Fruit fly (Drosophila melanogaster) whole organism, embryonic: ENCODE measurements around the gene CG42465.
A peak's percentile ranks its signal among the peaks of the same experiment; 100 is the strongest.

Experiments
- CG10267 ChIP-seq: fragments of 200-800 bp; sonication (Bioruptor generic); optimal IDR thresholded peaks from 2 replicates; lab custom pipeline; 2018; ENCODE audit warnings: missing biosample characterization, mild to moderate bottlenecking, missing genetic modification characterization, moderate library complexity
- CG11247 ChIP-seq: fragments of 200-800 bp; sonication (Bioruptor generic); IDR thresholded peaks from 2 replicates; pipeline ENCODE4 v1.3.6; 2022; ENCODE audit warnings: missing biosample characterization, missing genetic modification characterization
- CG1233 ChIP-seq: fragments of 200-800 bp; sonication (Bioruptor generic); optimal IDR thresholded peaks from 4 replicates; lab custom pipeline; 2018; ENCODE audit warnings: missing biosample characterization, mild to moderate bottlenecking, missing genetic modification characterization
- CG15073 ChIP-seq: fragments of 200-800 bp; sonication (Bioruptor generic); optimal IDR thresholded peaks from 2 replicates; lab custom pipeline; 2016; ENCODE audit warnings: missing biosample characterization, missing genetic modification characterization
- CG15514 ChIP-seq: fragments of 200-800 bp; sonication (Bioruptor generic); optimal IDR thresholded peaks from 3 replicates; lab custom pipeline; 2017; ENCODE audit warnings: missing biosample characterization, missing genetic modification characterization, mild to moderate bottlenecking, moderate library complexity, missing genetic modification reagents
- CG15696 ChIP-seq: fragments of 200-800 bp; sonication (Bioruptor generic); optimal IDR thresholded peaks from 2 replicates; lab custom pipeline; 2019; ENCODE audit warnings: missing biosample characterization, mild to moderate bottlenecking, missing genetic modification characterization, moderate library complexity
- CG16863 ChIP-seq: fragments of 200-800 bp; sonication (Bioruptor generic); optimal IDR thresholded peaks from 3 replicates; lab custom pipeline; 2016; ENCODE audit warnings: missing biosample characterization, missing genetic modification characterization
- CG2889 ChIP-seq: fragments of 200-800 bp; sonication (Bioruptor generic); IDR thresholded peaks from 3 replicates; pipeline ENCODE4 v1.3.6; 2022; ENCODE audit warnings: missing biosample characterization, missing genetic modification characterization
- CG30020 ChIP-seq: fragments of 200-800 bp; optimal IDR thresholded peaks from 2 replicates; lab custom pipeline; 2019; ENCODE audit warnings: missing biosample characterization, mild to moderate bottlenecking, missing genetic modification characterization, moderate library complexity
- CG32767 ChIP-seq: fragments of 200-800 bp; sonication (Bioruptor generic); IDR thresholded peaks from 2 replicates; pipeline ENCODE4 v1.3.6; 2022; ENCODE audit warnings: missing biosample characterization, missing genetic modification characterization
- CG32772 ChIP-seq: fragments of 200-800 bp; sonication (Bioruptor generic); IDR thresholded peaks from 2 replicates; pipeline ENCODE4 v1.3.6; 2022; ENCODE audit warnings: missing biosample characterization, missing genetic modification characterization
- CG4854 ChIP-seq: fragments of 200-800 bp; sonication (Bioruptor generic); optimal IDR thresholded peaks from 2 replicates; lab custom pipeline; 2016; ENCODE audit warnings: missing biosample characterization, missing genetic modification characterization, inconsistent platforms
- CG7357 ChIP-seq: fragments of 200-800 bp; sonication (Bioruptor generic); IDR thresholded peaks from 3 replicates; pipeline ENCODE4 v1.3.6; 2022; ENCODE audit warnings: missing biosample characterization, missing genetic modification characterization
- CG7745 ChIP-seq: fragments of 200-800 bp; sonication (Bioruptor generic); optimal IDR thresholded peaks from 2 replicates; lab custom pipeline; 2018; ENCODE audit warnings: missing biosample characterization, mild to moderate bottlenecking, missing genetic modification characterization, moderate library complexity
- CG7928 ChIP-seq: fragments of 200-800 bp; sonication (Bioruptor generic); optimal IDR thresholded peaks from 2 replicates; lab custom pipeline; 2017; ENCODE audit warnings: missing biosample characterization, mild to moderate bottlenecking, missing genetic modification characterization
- CG9727 ChIP-seq: fragments of 200-800 bp; sonication (Bioruptor generic); optimal IDR thresholded peaks from 3 replicates; lab custom pipeline; 2017; ENCODE audit warnings: missing biosample characterization, mild to moderate bottlenecking, missing genetic modification characterization
- Drgx ChIP-seq: fragments of 200-800 bp; sonication (Bioruptor generic); IDR thresholded peaks from 2 replicates; pipeline ENCODE4 v1.3.6; 2022; ENCODE audit warnings: missing biosample characterization, missing genetic modification characterization
- HLH54F ChIP-seq: fragments of 200-800 bp; sonication (Bioruptor generic); optimal IDR thresholded peaks from 3 replicates; lab custom pipeline; 2016; ENCODE audit warnings: missing biosample characterization, missing genetic modification characterization
- Hey ChIP-seq: fragments of 200-800 bp; sonication (Bioruptor generic); optimal IDR thresholded peaks from 3 replicates; lab custom pipeline; 2018; ENCODE audit warnings: missing biosample characterization, mild to moderate bottlenecking, missing genetic modification characterization
- HmgZ ChIP-seq: fragments of 200-800 bp; sonication (Bioruptor generic); optimal IDR thresholded peaks from 2 replicates; lab custom pipeline; 2018; ENCODE audit warnings: missing biosample characterization, mild to moderate bottlenecking, missing genetic modification characterization
- Mrtf ChIP-seq: fragments of 200-800 bp; sonication (Bioruptor generic); IDR thresholded peaks from 3 replicates; pipeline ENCODE4 v1.3.6; 2022; ENCODE audit warnings: missing biosample characterization, missing genetic modification characterization
- NfI ChIP-seq: fragments of 200-800 bp; sonication (Bioruptor generic); optimal IDR thresholded peaks from 3 replicates; lab custom pipeline; 2018; ENCODE audit warnings: missing biosample characterization, mild to moderate bottlenecking, missing genetic modification characterization, moderate library complexity
- Oaz ChIP-seq: fragments of 200-800 bp; sonication (Bioruptor generic); IDR thresholded peaks from 2 replicates; pipeline ENCODE4 v1.3.6; 2022; ENCODE audit warnings: missing biosample characterization, missing genetic modification characterization
- Optix ChIP-seq: fragments of 200-800 bp; sonication (Bioruptor generic); IDR thresholded peaks from 3 replicates; pipeline ENCODE4 v1.3.6; 2022; ENCODE audit warnings: missing biosample characterization, missing genetic modification characterization
- Pdp1 ChIP-seq, 2 experiments: fragments of 200-800 bp; sonication (Bioruptor generic); optimal IDR thresholded peaks; 3 replicates each; lab custom pipeline; 2016; ENCODE audit warnings: missing biosample characterization in 2 of 2, missing genetic modification characterization in 2 of 2, mild to moderate bottlenecking in 1 of 2, moderate library complexity in 1 of 2
- Six4 ChIP-seq: fragments of 200-800 bp; sonication (Bioruptor generic); optimal IDR thresholded peaks from 2 replicates; lab custom pipeline; 2016; ENCODE audit warnings: missing biosample characterization, missing genetic modification characterization
- Xrp1 ChIP-seq: fragments of 200-800 bp; sonication (Bioruptor generic); IDR thresholded peaks from 2 replicates; pipeline ENCODE4 v1.3.6; 2022; ENCODE audit warnings: missing biosample characterization, missing genetic modification characterization
- ap ChIP-seq: fragments of 200-800 bp; sonication (Bioruptor generic); IDR thresholded peaks from 2 replicates; pipeline ENCODE4 v1.3.6; 2022; ENCODE audit warnings: missing biosample characterization, missing genetic modification characterization
- bbx ChIP-seq: fragments of 200-800 bp; sonication (Bioruptor generic); IDR thresholded peaks from 2 replicates; pipeline ENCODE4 v1.3.6; 2022; ENCODE audit warnings: missing biosample characterization, missing genetic modification characterization; ENCODE audit not compliant: partially characterized antibody
- bcd ChIP-seq: fragments of 200-800 bp; sonication (Bioruptor generic); optimal IDR thresholded peaks from 2 replicates; lab custom pipeline; 2017; ENCODE audit warnings: missing biosample characterization, mild to moderate bottlenecking, missing genetic modification characterization
- chm ChIP-seq: fragments of 200-800 bp; sonication (Bioruptor generic); IDR thresholded peaks from 2 replicates; pipeline ENCODE4 v1.3.6; 2022; ENCODE audit warnings: missing biosample characterization, missing genetic modification characterization
- eve ChIP-seq, 2 experiments: fragments of >200 bp; optimal IDR thresholded peaks; 2 replicates each; lab custom pipeline; 2017; ENCODE audit warnings: missing biosample characterization in 2 of 2, missing genetic modification characterization in 2 of 2
- exex ChIP-seq: fragments of 200-800 bp; sonication (Bioruptor generic); optimal IDR thresholded peaks from 4 replicates; lab custom pipeline; 2018; ENCODE audit warnings: missing biosample characterization, mild to moderate bottlenecking, missing genetic modification characterization, moderate library complexity
- fd102C ChIP-seq: fragments of 200-800 bp; sonication (Bioruptor generic); optimal IDR thresholded peaks from 2 replicates; lab custom pipeline; 2018; ENCODE audit warnings: missing biosample characterization, mild to moderate bottlenecking, missing genetic modification characterization, moderate library complexity
- gsb ChIP-seq: fragments of 200-800 bp; sonication (Bioruptor generic); IDR thresholded peaks from 2 replicates; pipeline ENCODE4 v1.3.6; 2022; ENCODE audit warnings: missing biosample characterization, missing genetic modification characterization
- ham ChIP-seq: fragments of 200-800 bp; sonication (Bioruptor generic); IDR thresholded peaks from 2 replicates; pipeline ENCODE4 v1.3.6; 2022; ENCODE audit warnings: missing biosample characterization, missing genetic modification characterization
- klu ChIP-seq: fragments of 200-800 bp; sonication (Bioruptor generic); IDR thresholded peaks from 2 replicates; pipeline ENCODE4 v1.3.6; 2022; ENCODE audit warnings: missing biosample characterization, missing genetic modification characterization
- knrl ChIP-seq: fragments of 200-800 bp; sonication (Bioruptor generic); IDR thresholded peaks from 3 replicates; pipeline ENCODE4 v1.3.6; 2022; ENCODE audit warnings: missing biosample characterization, missing genetic modification characterization; ENCODE audit not compliant: partially characterized antibody
- lola ChIP-seq, 3 experiments: fragments of >200 bp in 2 of 3; fragments of 200-800 bp in 1 of 3; sonication (Bioruptor generic) in 1 of 3; optimal IDR thresholded peaks; 2 replicates each; lab custom pipeline; 2017 to 2019; ENCODE audit warnings: missing biosample characterization in 3 of 3, missing genetic modification characterization in 3 of 3, mild to moderate bottlenecking in 1 of 3, moderate library complexity in 1 of 3
- mld ChIP-seq: fragments of 200-800 bp; sonication (Bioruptor generic); IDR thresholded peaks from 3 replicates; pipeline ENCODE4 v1.3.6; 2022; ENCODE audit warnings: missing biosample characterization, missing genetic modification characterization; ENCODE audit not compliant: partially characterized antibody
- nerfin-1 ChIP-seq: fragments of 200-800 bp; sonication (Bioruptor generic); optimal IDR thresholded peaks from 3 replicates; lab custom pipeline; 2019; ENCODE audit warnings: missing biosample characterization, mild to moderate bottlenecking, missing genetic modification characterization, moderate library complexity
- nerfin-2 ChIP-seq: fragments of 200-800 bp; sonication (Bioruptor generic); IDR thresholded peaks from 2 replicates; pipeline ENCODE4 v1.3.6; 2022; ENCODE audit warnings: missing biosample characterization, missing genetic modification characterization; ENCODE audit not compliant: partially characterized antibody
- onecut ChIP-seq: fragments of 200-800 bp; sonication (Bioruptor generic); IDR thresholded peaks from 2 replicates; pipeline ENCODE4 v1.3.6; 2022; ENCODE audit warnings: missing biosample characterization, missing genetic modification characterization
- otp ChIP-seq: fragments of 200-800 bp; sonication (Bioruptor generic); IDR thresholded peaks from 3 replicates; pipeline ENCODE4, ENCODE4 v1.3.6; 2022; ENCODE audit warnings: missing biosample characterization, missing genetic modification characterization
- pb ChIP-seq: fragments of 200-800 bp; sonication (Bioruptor generic); optimal IDR thresholded peaks from 3 replicates; lab custom pipeline; 2016; ENCODE audit warnings: missing biosample characterization, missing genetic modification characterization
- pzg ChIP-seq: fragments of 200-800 bp; sonication (Bioruptor generic); optimal IDR thresholded peaks from 3 replicates; lab custom pipeline; 2018; ENCODE audit warnings: missing biosample characterization, mild to moderate bottlenecking, missing genetic modification characterization, moderate library complexity
- ranshi ChIP-seq: fragments of 200-800 bp; sonication (Bioruptor generic); IDR thresholded peaks from 2 replicates; pipeline ENCODE4 v1.3.6; 2022; ENCODE audit warnings: missing biosample characterization, missing genetic modification characterization
- slou ChIP-seq: fragments of 200-800 bp; sonication (Bioruptor generic); optimal IDR thresholded peaks from 3 replicates; lab custom pipeline; 2016; ENCODE audit warnings: missing biosample characterization, missing genetic modification characterization
- sug ChIP-seq: fragments of 200-800 bp; optimal IDR thresholded peaks from 2 replicates; lab custom pipeline; 2019; ENCODE audit warnings: missing biosample characterization, mild to moderate bottlenecking, missing genetic modification characterization, moderate library complexity
- usp ChIP-seq: fragments of >200 bp; optimal IDR thresholded peaks from 2 replicates; lab custom pipeline; 2017; ENCODE audit warnings: missing biosample characterization, missing genetic modification characterization
- wdn ChIP-seq: fragments of 200-800 bp; sonication (Bioruptor generic); IDR thresholded peaks from 2 replicates; pipeline ENCODE4 v1.3.6; 2022; ENCODE audit warnings: missing biosample characterization, missing genetic modification characterization

The CG42465 gene

DNA sequence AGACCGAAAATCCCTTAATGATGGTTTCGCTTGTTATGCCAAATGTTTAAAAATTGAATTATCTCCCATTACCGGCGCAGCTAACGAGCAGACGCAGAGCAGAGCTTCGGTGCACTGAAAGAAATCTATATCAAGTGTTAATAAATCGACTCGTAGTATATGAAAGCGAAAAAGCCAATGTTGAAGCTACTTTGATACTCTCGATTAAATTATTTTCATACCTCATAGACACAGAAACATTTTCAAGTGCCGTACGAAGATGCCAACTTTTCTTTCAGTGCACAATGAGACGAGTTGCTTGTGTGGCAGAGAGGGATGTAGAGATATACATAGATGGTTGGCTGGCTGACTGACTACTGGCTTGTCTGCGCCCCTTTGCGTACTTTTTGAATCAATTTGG lies 24.2 kb upstream of the CG42465 start (continued):
- TF ChIP-seq usp (no peak), lola (GFP tag; optimal IDR thresholded peaks at IDR 0.05; lab: Kevin White, UChicago) (peak in 1 of 3 experiments; percentile 72), Oaz (GFP tag; lab: Robert Waterston, UW) (no peak), CG2889 (no peak), Mrtf (GFP tag; lab: Robert Waterston, UW) (0 out of 3 replicates have a peak, but pooled peaks have one; percentile 23), gsb (no peak), CG15073 (GFP tag; lab: Kevin White, UChicago) (no peak), nerfin-1 (tag; lab: Kevin White, UChicago) (peak; percentile 19), CG15514 (GFP tag; lab: Kevin White, UChicago) (no peak), wdn (GFP tag; lab: Robert Waterston, UW) (no peak), ap (GFP tag; lab: Robert Waterston, UW) (no peak), eve (GFP tag; optimal IDR thresholded peaks at IDR 0.05; lab: Kevin White, UChicago) (peak in 1 of 2 experiments; percentile 18), CG32772 (GFP tag; lab: Robert Waterston, UW) (0 out of 2 replicates have a peak, but pooled peaks have one; percentile 7), CG30020 (tag; lab: Kevin White, UChicago) (no peak), exex (tag; lab: Kevin White, UChicago) (no peak), mld (GFP tag; lab: Robert Waterston, UW) (no peak), CG11247 (GFP tag; lab: Robert Waterston, UW) (no peak), pb (GFP tag; lab: Kevin White, UChicago) (no peak), Xrp1 (peak; percentile 73), Drgx (GFP tag; lab: Robert Waterston, UW) (no peak), Six4 (GFP tag; lab: Kevin White, UChicago) (no peak), Hey (tag; lab: Kevin White, UChicago) (no peak), CG7357 (GFP tag; lab: Robert Waterston, UW) (peak; percentile 37; the same call in 1 of the 3 replicates), nerfin-2 (GFP tag; lab: Robert Waterston, UW) (no peak), fd102C (GFP tag; lab: Kevin White, UChicago) (no peak), knrl (GFP tag; lab: Robert Waterston, UW) (no peak), bcd (GFP tag; lab: Kevin White, UChicago) (peak; percentile 10), NfI (no peak), HLH54F (GFP tag; lab: Kevin White, UChicago) (no peak), CG32767 (GFP tag; lab: Robert Waterston, UW) (no peak), HmgZ (no peak), CG9727 (GFP tag; lab: Kevin White, UChicago) (peak; percentile 18), Optix (GFP tag; lab: Robert Waterston, UW) (no peak), Pdp1 (GFP tag; optimal IDR thresholded peaks at IDR 0.05; lab: Kevin White, UChicago) (peak; percentile 5), sug (tag; lab: Kevin White, UChicago) (no peak), bbx (GFP tag; lab: Robert Waterston, UW) (no peak), chm (GFP tag; lab: Robert Waterston, UW) (peak; percentile 42; the same call in 1 of the 2 replicates), CG4854 (GFP tag; lab: Kevin White, UChicago) (no peak), CG10267 (tag; lab: Kevin White, UChicago) (peak; percentile 26), onecut (peak; percentile 49; the same call in 1 of the 2 replicates), CG16863 (GFP tag; lab: Kevin White, UChicago) (peak; percentile 12), CG7745 (tag; lab: Kevin White, UChicago) (no peak), otp (GFP tag; lab: Robert Waterston, UW) (0 out of 3 replicates have a peak, but pooled peaks have one; percentile 9), CG15696 (tag; lab: Kevin White, UChicago) (peak; percentile 41), slou (no peak), ranshi (no peak), CG7928 (GFP tag; lab: Kevin White, UChicago) (no peak), ham (GFP tag; lab: Robert Waterston, UW) (no peak), pzg (GFP tag; lab: Kevin White, UChicago) (no peak), klu (GFP tag; lab: Robert Waterston, UW) (no peak), CG1233 (GFP tag; lab: Kevin White, UChicago) (no peak)
